Worm (Caenorhabditis elegans) whole organism, late embryonic: Measurements from ENCODE around the gene gst-9.

Experiments used
- K09A11.1 ChIP-seq: sonication (generic microtip); optimal IDR thresholded peaks from 2 replicates; lab custom pipeline; 2017; ENCODE audit warnings: antibody characterized with exemption, mild to moderate bottlenecking, missing genetic modification characterization, missing compliant biosample characterization; ENCODE audit not compliant: insufficient read depth
- ama-1 ChIP-seq: fragments of 150-350 bp; optimal IDR thresholded peaks from 2 replicates; lab custom pipeline; 2014
- ceh-2 ChIP-seq: sonication (generic microtip); optimal IDR thresholded peaks from 2 replicates; lab custom pipeline; 2016; ENCODE audit warnings: missing genotype, missing genetic modification characterization, missing compliant biosample characterization
- pag-3 ChIP-seq: sonication (generic microtip); optimal IDR thresholded peaks from 2 replicates; lab custom pipeline; 2016; ENCODE audit warnings: missing compliant biosample characterization, missing genetic modification characterization, borderline replicate concordance
- pha-4 ChIP-seq: fragments of 150-350 bp; optimal IDR thresholded peaks from 2 replicates; lab custom pipeline; 2018; ENCODE audit warnings: missing biosample characterization, missing genetic modification reagents, missing genetic modification characterization
- sdc-2 ChIP-seq: sonication (generic microtip); optimal IDR thresholded peaks from 2 replicates; lab custom pipeline; 2016; ENCODE audit warnings: missing genotype, missing genetic modification characterization, missing compliant biosample characterization
- ttx-3 ChIP-seq: sonication (generic microtip); optimal IDR thresholded peaks from 2 replicates; lab custom pipeline; 2016; ENCODE audit warnings: missing genetic modification reagents, missing genetic modification characterization, missing compliant biosample characterization
- unc-55 ChIP-seq: sonication (generic microtip); optimal IDR thresholded peaks from 2 replicates; lab custom pipeline; 2017; ENCODE audit warnings: missing biosample characterization, missing genetic modification reagents, missing genetic modification characterization

ce11 chrII:4857873-4858364 is 33.5 kb upstream of the gst-9 start, which contains the start of gene F11G11.5:
- TF ChIP-seq sdc-2 = no peak
- TF ChIP-seq ama-1 (lab: Kevin White, UChicago) = no peak
- no peak for TF ChIP-seq unc-55 (GFP tag; lab: Kevin White, UChicago)
- no peak for TF ChIP-seq pha-4 (tag; lab: Kevin White, UChicago)
- no peak for TF ChIP-seq ceh-2 (tag; lab: Kevin White, UChicago)
- TF ChIP-seq pag-3 (tag; lab: Kevin White, UChicago) = no peak
- TF ChIP-seq ttx-3 (tag; lab: Kevin White, UChicago) = no peak
- TF ChIP-seq K09A11.1 (tag; lab: Kevin White, UChicago) = no peak
